Worm (Caenorhabditis elegans) whole organism, L3 larva: ENCODE measurements around the gene irld-2.
A peak's percentile ranks its signal among the peaks of the same experiment; 100 is the strongest.

ENCODE experiments used
- ama-1 ChIP-seq: fragments of 150-350 bp; optimal IDR thresholded peaks from 2 replicates; lab custom pipeline; 2018
- elt-3 ChIP-seq, 3 experiments: fragments of 150-350 bp in 1 of 3; sonication (generic microtip) in 2 of 3; optimal IDR thresholded peaks; 2 replicates in 2 of 3; 4 replicates in 1 of 3; lab custom pipeline; 2014 to 2017; ENCODE audit warnings: missing biosample characterization in 3 of 3, missing genetic modification characterization in 3 of 3
- fkh-10 ChIP-seq: sonication (generic microtip); optimal IDR thresholded peaks from 2 replicates; lab custom pipeline; 2017; ENCODE audit warnings: missing biosample characterization, missing genetic modification reagents, missing genetic modification characterization
- nfya-1 ChIP-seq: sonication (generic microtip); optimal IDR thresholded peaks from 2 replicates; lab custom pipeline; 2017; ENCODE audit warnings: missing genetic modification characterization, mild to moderate bottlenecking, missing compliant biosample characterization, antibody characterized with exemption, moderate library complexity; ENCODE audit not compliant: insufficient read depth
- nhr-237 ChIP-seq: fragments of 150-350 bp; optimal IDR thresholded peaks from 2 replicates; lab custom pipeline; 2014; ENCODE audit warnings: missing biosample characterization, missing genetic modification characterization

DNA sequence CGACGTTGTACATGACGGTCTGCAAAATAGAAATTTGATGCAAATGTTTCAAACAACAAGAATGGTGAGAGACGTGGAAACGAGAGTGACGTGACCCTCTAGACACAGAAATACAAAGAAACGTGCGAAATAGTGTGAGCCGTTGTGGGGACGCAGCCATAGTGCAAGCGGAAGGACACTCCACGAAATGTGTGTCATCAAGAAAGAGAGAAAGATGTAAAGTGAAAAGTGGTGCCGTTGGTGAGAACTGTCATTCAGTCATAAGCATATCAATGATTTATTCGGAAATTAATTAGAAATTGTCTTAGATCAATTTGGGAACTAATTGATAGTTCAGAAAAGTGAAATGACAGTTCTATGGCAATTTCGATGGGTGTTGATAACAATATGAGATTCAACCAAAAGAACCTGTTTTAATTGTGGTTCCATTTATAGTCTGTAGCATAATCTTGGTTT is 25.0 kb upstream of the irld-2 start, which contains the start of gene C29F7.3:
- TF ChIP-seq fkh-10 (GFP tag; lab: Kevin White, UChicago), result no peak
- no peak for TF ChIP-seq ama-1 (lab: Kevin White, UChicago)
- TF ChIP-seq nfya-1 (tag; lab: Kevin White, UChicago), result peak; percentile 33
- TF ChIP-seq nhr-237 (tag; lab: Kevin White, UChicago), result no peak
- TF ChIP-seq elt-3 (tag; optimal IDR thresholded peaks at IDR 0.05; lab: Kevin White, UChicago), result peak in 1 of 3 experiments; percentile 7
